Fruit fly (Drosophila melanogaster) S2 (cell line): Measurements from ENCODE around the gene CG32445.

Experiments
- CG8478 ChIP-seq: fragments of >200 bp; optimal IDR thresholded peaks from 2 replicates; lab custom pipeline; 2018
- CTCF ChIP-seq, 2 experiments: fragments of >200 bp; optimal IDR thresholded peaks; 2 replicates each; lab custom pipeline; 2018

dm6 chr3L:21688607-21689129 lies 49.5 kb downstream of the CG32445 start:
- TF ChIP-seq CG8478 (lab: Kevin White, UChicago) (no peak), CTCF (optimal IDR thresholded peaks at IDR 0.05; lab: Kevin White, UChicago) (no peak)
